Fruit fly (Drosophila melanogaster) S2 (cell line): ENCODE measurements around the gene CG42759.

Experiments
- CG8478 ChIP-seq: fragments of >200 bp; optimal IDR thresholded peaks from 2 replicates; lab custom pipeline; 2018
- CTCF ChIP-seq, 2 experiments: fragments of >200 bp; optimal IDR thresholded peaks; 2 replicates each; lab custom pipeline; 2018

Gene CG42759

DNA sequence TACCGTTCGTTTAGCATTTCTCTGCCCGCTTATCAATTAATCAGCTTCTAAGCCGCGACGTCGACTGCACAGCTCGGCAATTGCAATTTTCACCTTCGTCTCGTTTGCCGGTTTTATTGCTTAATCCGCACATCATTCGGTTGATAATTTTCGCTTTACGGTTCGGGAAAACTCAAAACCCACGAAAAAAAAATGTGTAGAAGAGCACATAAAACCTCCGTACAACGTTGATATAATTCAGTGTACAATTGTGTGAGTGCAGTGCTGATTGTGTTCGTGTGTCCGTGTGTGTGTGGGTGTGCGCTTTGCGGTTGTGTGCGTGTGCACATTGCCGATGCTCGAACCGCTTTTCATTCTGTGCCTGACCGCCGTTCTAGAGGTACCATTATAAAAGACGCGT is 30.7 kb upstream of the CG42759 start, which contains the start of gene CAH7:
CAH7 (plus strand) TSS at position 43 of the 400 bp plus-strand sequence.
- TF ChIP-seq CG8478 (lab: Kevin White, UChicago), result no peak
- no peak for TF ChIP-seq CTCF (optimal IDR thresholded peaks at IDR 0.05; lab: Kevin White, UChicago)

DNA sequence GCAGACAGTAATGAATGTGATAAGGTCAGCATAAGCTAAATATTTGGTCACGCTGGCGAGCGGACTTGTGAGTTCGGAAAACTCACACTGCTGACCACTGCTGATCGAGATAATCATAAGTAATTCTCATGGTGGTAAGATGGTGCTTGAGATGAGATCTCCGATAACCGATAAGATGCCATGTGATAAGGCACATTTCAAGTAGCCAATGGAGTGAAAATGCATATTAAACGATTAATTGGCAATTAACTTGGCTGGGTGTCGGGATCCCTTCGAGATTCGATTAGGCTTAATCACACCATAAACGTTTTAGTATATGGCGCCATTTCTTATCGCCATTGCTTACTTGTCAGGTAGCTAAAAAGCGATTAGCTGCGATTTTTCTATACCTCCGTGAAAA is 29.1 kb upstream of the CG42759 start:
- TF ChIP-seq CG8478 (lab: Kevin White, UChicago) (no peak), CTCF (optimal IDR thresholded peaks at IDR 0.05; lab: Kevin White, UChicago) (no peak)

DNA sequence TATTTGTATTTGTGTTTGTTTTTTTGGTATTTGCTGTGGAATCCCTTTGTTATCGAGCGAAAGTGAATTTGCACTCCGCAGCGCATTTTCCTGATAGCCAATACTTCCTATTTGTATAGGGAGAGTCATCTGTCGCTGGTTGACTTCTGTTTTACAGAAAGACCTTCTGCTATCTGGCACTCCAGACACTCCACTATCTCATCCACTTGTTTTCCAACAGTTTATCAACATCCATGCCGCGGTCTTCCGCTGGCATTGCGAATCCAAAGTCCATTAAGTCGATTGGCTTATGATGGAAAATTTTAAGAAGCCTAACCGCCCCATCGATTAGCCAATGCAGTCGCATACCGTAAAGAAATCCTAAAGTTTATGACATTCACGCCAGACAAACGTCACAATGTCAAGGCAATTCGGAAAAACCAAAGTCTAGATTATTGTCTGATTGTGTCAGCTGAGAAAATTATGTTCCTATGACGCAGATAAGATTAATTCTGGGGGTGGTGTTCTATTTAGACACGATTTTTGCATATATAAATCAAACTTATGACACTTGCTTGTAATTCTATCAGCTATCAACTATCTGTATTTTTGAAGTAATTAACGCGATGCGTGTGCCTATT is 27.8 kb upstream of the CG42759 start:
- no peak for TF ChIP-seq CTCF (optimal IDR thresholded peaks at IDR 0.05; lab: Kevin White, UChicago)
- no peak for TF ChIP-seq CG8478 (lab: Kevin White, UChicago)

DNA sequence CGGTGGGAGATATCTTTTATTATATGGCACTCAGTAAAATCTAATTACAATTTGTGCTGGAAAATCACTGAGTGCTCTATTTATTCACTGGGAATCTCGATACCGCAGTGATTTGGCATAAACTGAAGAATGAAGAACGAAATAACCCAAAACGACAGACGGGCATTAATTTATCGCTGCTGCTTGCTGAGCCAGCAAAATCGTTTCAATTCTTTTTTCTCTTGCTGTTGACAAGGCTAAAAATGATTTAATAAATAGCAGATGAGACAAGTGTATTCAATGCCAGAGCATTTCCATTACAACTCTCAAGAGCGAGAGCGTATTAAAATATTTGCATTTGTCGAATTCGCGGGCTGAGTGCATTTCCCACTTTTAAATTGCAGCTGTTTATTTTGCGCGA is 27.1 kb upstream of the CG42759 start:
- TF ChIP-seq CG8478 (lab: Kevin White, UChicago) (no peak), CTCF (optimal IDR thresholded peaks at IDR 0.05; lab: Kevin White, UChicago) (no peak)

DNA sequence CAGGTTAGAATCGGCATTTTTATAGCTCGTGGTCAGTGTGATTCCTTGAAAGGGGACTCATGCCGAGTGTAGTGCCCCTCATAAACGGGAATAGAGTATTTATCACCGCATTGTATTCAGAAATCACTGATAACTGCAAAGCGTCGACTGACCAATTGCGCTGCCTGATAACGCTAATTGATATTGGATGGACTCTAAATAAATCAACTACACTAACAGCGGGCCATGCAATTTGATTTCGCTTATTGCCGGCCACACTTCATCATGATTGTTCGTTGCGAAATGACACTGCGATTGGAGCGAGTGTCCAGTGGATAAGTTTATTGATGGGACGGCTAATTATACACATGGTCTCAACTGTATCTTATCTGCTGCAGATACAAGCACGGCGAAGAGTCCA is 23.3 kb upstream of the CG42759 start:
- TF ChIP-seq CG8478 (lab: Kevin White, UChicago), result no peak

DNA sequence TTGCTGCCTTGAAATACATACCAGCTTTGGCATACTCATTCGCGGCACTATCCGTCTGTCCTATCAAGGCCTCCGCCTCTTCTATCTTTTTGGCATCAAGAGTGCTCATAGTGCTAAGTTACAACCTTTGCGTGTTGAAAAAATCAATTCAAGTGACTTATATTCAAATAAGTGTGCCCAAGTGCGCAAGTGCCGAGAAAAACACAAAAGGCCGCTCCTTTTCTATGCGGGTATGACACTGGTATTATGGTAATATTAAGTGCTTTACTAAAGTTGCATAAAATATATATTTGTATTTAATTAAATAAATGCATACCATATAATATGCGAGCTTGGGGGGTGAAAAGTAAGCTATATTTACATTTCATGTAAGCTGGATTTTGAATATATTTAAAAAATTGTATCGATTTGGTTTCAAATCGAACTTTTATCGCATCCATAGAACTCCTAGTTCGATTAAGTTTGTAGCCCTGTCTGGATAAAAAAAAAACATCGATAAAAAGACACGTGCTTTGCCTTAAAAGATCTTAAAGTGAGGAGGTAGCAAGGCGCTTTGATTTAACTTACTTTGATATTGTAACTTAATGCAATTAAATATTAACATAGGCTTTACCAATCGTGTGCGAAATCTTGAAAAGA is 21.5 kb upstream of the CG42759 start, which contains the start of the genes gammaSnap2 and ATPsynepsilonL:
gammaSnap2 (minus strand) TSS at position 135 of the 639 bp plus-strand sequence.
ATPsynepsilonL (plus strand) TSS at position 508 of the 639 bp plus-strand sequence.
- no peak for TF ChIP-seq CTCF (optimal IDR thresholded peaks at IDR 0.05; lab: Kevin White, UChicago)
- TF ChIP-seq CG8478 (lab: Kevin White, UChicago), result no peak

DNA sequence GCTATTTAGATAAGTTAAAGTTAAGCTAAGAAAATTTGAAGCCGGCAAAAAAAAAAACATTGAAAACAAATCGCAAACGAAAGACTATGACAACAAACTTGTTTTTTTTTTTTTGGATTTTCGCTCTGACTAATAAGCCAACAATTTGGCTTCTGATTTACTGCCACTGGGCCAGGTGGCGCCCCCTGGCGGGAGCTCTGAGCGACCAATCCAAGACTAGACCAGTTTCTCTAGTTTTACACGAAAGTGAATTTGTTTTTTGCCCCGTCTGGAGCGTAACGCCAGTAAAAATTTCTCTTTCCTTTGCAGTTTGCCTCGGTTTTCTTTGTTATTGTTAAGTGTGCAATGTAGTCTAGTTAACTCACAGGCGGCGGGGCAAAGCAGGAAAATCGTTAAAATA is 18.1 kb upstream of the CG42759 start:
- TF ChIP-seq CG8478 (lab: Kevin White, UChicago) (no peak), CTCF (optimal IDR thresholded peaks at IDR 0.05; lab: Kevin White, UChicago) (peak; percentile 75 to 80)

DNA sequence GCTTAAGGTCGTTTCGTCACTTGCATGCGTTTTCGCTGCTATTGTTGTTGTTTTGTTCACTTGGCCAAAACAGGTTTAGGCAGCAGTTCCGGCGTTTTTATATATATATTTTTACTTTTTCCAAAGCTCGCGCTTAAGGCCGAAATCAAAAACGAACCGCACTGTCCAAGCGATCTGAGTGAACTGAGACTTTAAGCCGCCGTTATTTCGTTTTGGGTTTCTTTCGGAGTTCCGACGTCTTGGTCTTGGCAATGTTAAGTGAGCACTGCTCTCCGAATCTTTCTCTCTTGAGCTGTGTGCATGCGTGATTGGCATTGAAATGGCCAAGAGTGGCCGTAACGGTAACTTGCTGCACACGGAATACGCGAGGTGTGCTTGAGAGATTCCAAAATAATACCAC is 17.4 kb upstream of the CG42759 start, which contains the start of gene knk:
knk (minus strand) TSS at position 188 of the 400 bp plus-strand sequence.
- no peak for TF ChIP-seq CTCF (optimal IDR thresholded peaks at IDR 0.05; lab: Kevin White, UChicago)
- no peak for TF ChIP-seq CG8478 (lab: Kevin White, UChicago)

DNA sequence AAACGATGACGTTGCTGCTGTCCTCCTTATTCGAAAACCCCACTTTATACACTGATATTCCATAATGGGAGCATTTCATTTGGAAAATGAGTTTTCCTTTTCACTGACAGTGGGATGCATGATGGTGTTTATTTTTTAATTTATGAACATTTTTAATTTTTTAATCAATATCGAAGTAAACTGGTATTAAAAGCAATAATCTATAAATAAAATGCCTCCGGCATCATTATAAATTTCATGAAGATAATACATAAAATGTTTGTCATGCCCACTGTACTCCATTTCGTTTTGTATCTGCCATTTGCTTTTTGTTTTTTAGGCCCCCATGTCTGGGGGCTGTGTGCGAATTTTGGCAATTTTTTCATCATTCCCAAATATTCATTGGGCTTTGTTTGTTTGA is 12.8 kb upstream of the CG42759 start:
- TF ChIP-seq CG8478 (lab: Kevin White, UChicago), result no peak
- TF ChIP-seq CTCF (optimal IDR thresholded peaks at IDR 0.05; lab: Kevin White, UChicago), result no peak

DNA sequence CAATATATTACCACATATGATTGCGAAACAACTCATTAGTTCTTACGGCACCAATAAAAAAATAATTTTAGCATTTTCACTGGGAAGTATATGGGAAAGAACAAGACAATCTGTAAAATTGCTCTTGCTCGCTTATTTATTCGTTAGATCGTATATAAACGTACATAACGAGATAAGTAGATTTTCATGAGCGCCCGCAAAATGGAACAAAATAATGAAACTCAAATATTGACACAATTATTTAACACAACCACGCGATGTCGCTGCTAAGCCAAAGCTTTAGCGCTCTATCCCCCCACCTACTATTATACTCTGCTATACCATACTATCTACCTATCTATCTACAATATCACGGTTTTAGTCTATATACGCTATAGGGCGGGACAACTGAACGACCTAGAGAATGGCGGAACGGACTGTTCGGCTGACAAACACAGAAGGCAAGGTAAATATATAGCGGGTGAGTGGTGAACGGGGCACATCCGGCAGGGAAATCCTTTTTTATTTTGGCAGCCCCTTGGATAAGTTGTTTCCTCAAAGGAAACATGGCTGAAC is 11.8 kb upstream of the CG42759 start:
- TF ChIP-seq CTCF (optimal IDR thresholded peaks at IDR 0.05; lab: Kevin White, UChicago) (no peak), CG8478 (lab: Kevin White, UChicago) (no peak)

DNA sequence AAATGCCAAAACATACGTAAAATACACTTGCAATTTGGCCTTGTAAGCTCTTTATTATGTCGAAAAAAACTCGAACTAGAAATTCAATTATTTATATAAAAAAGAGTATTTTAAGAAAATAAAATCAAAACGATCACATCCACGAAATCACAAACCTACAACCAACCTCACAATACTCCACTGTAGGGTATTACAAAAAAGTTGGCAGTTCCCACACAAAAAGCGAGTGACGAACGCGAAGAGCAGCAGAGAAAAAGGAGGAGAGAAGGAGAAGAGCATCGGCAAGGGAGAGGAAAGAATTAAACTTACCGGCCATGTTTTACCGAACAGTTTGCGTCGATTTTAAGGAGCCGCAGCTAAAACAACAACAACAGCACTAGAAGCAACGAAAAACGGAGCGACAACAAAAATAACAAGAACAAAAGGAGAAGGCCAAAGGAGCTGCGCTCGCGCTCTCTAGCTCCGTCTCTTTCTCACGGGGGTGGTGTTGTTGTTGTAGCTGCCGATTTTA is 9.9 kb upstream of the CG42759 start:
- no peak for TF ChIP-seq CTCF (optimal IDR thresholded peaks at IDR 0.05; lab: Kevin White, UChicago)
- no peak for TF ChIP-seq CG8478 (lab: Kevin White, UChicago)

DNA sequence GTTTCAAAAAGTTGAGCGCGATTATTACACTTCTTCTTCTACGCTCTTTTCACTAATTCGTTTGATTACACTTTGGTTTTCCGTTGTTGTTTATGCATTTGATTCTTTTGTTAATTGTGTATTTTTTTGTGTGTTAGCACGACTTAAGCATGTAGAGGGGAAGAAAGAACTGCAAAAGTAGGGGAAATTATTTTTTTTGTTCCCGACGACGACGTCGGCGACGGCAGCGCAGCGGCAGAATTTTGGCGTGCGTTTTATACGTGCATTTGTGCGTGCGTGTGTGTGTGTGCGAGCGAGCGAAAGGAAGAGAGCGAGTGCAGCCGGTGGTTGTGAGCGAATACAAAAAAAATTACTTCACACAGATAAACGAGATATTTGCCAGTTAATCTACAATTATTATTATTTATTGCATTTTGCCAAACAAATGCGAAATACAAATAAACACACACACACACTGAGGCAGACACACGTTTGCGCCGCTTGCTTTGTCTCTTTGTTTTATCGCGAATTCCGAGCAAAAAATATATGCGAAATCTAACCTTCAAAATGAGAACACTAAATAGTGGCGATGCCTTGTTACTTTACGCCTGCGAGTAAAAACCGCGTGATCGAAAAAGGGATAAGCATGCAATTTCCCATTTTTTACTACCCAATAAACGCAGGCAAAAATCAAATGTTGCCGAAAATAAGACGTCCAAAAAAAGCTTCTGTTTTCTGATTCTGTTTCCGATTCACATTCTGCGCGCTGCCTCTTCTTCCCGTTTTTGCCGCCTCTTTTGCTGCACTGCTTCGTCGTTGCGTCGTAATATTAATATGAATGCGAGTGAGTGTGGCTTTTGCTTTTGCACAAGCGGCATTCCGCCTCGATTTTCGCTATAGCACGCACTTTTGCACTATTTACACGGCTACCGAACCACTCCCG is 9.2 kb upstream of the CG42759 start:
- TF ChIP-seq CG8478 (lab: Kevin White, UChicago), result no peak
- no peak for TF ChIP-seq CTCF (optimal IDR thresholded peaks at IDR 0.05; lab: Kevin White, UChicago)

DNA sequence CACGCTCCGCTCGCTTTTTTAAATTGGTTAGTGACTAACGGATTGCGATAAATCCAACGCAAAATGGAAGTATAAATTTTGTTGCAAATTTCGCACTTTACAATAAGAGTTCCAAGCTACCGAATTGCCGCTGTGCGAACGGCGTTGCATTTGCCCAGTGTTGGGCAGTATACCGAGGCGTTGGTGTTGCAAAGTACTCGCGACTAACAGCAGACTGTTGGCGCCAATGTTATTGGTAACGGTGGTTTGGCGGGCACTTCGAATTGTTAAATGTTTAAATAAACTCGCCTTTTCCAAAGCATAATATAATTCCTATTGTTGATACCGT is 8.6 kb upstream of the CG42759 start:
- TF ChIP-seq CTCF (optimal IDR thresholded peaks at IDR 0.05; lab: Kevin White, UChicago) (peak; percentile 36 to 56), CG8478 (lab: Kevin White, UChicago) (no peak)

DNA sequence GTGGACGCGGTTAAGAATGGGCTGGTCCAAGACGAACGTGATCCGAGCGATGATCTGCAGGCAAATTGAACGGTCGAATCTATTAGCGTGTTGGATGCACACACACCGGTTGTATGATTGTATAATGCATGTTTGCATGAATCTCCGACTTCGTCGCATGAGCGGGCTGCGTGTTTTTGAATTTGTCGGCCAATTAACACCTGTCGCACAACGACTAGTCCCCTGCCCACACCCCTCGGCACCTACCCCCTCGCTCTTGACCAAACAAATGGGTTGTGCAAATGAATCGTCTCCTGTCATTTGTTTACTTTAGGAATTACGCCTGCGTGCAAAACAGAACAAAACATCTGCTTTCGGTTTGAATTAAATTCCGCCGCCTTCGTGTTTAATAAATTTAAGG is 7.9 kb upstream of the CG42759 start:
- TF ChIP-seq CG8478 (lab: Kevin White, UChicago), result no peak
- no peak for TF ChIP-seq CTCF (optimal IDR thresholded peaks at IDR 0.05; lab: Kevin White, UChicago)
